Fruit fly (Drosophila melanogaster) whole organism, wandering third instar larva: ENCODE measurements around the gene Gr22b.

ENCODE experiments used
- CrebA ChIP-seq: fragments of 200-800 bp; sonication (Bioruptor generic); optimal IDR thresholded peaks from 2 replicates; lab custom pipeline; 2016; ENCODE audit warnings: missing biosample characterization, mild to moderate bottlenecking, missing genetic modification characterization, borderline replicate concordance
- Dfd ChIP-seq: fragments of >200 bp; optimal IDR thresholded peaks from 2 replicates; lab custom pipeline; 2017; ENCODE audit warnings: missing biosample characterization, missing genetic modification characterization
- Dif ChIP-seq: fragments of 200-275, 200-300 bp; sonication (Bioruptor generic); optimal IDR thresholded peaks from 2 replicates; lab custom pipeline; 2018; ENCODE audit warnings: missing biosample characterization, missing genetic modification characterization; ENCODE audit not compliant: partially characterized antibody
- HLH106 ChIP-seq: fragments of 200-800 bp; optimal IDR thresholded peaks from 3 replicates; lab custom pipeline; 2019; ENCODE audit warnings: missing biosample characterization, mild to moderate bottlenecking, missing genetic modification characterization, moderate library complexity
- Hnf4 ChIP-seq: fragments of 200-800 bp; sonication (Bioruptor generic); optimal IDR thresholded peaks from 2 replicates; lab custom pipeline; 2016; ENCODE audit warnings: missing biosample characterization, mild to moderate bottlenecking, missing genetic modification characterization
- Hr78 ChIP-seq: fragments of >200 bp; optimal IDR thresholded peaks from 2 replicates; lab custom pipeline; 2017; ENCODE audit warnings: missing biosample characterization, missing genetic modification characterization
- Hr83 ChIP-seq: fragments of 200-300 bp; sonication (Bioruptor generic); optimal IDR thresholded peaks from 2 replicates; lab custom pipeline; 2016; ENCODE audit warnings: missing biosample characterization, mild to moderate bottlenecking, missing genetic modification characterization, moderate library complexity; ENCODE audit not compliant: poor library complexity, severe bottlenecking
- Jra ChIP-seq: sonication (Bioruptor generic); optimal IDR thresholded peaks from 2 replicates; lab custom pipeline; 2016; ENCODE audit warnings: missing biosample characterization, missing genetic modification characterization
- Mio ChIP-seq: sonication (Bioruptor generic); optimal IDR thresholded peaks from 2 replicates; lab custom pipeline; 2016; ENCODE audit warnings: missing biosample characterization, missing genetic modification characterization
- Myc ChIP-seq: fragments of >200 bp; optimal IDR thresholded peaks from 2 replicates; lab custom pipeline; 2017
- N ChIP-seq: fragments of >200 bp; optimal IDR thresholded peaks from 2 replicates; lab custom pipeline; 2018; ENCODE audit warnings: missing biosample characterization, missing external identifiers, missing genetic modification characterization
- OdsH ChIP-seq: fragments of 200-800 bp; sonication (Bioruptor generic); optimal IDR thresholded peaks from 2 replicates; lab custom pipeline; 2016; ENCODE audit warnings: missing biosample characterization, mild to moderate bottlenecking, missing genetic modification characterization
- Rel ChIP-seq, 2 experiments: fragments of 200-800 bp; sonication (Bioruptor generic) in 1 of 2; optimal IDR thresholded peaks; 2 replicates in 1 of 2; 3 replicates in 1 of 2; lab custom pipeline; 2016 to 2019; ENCODE audit warnings: mild to moderate bottlenecking in 2 of 2, missing biosample characterization in 2 of 2, missing genetic modification characterization in 2 of 2, moderate library complexity in 1 of 2
- Sp1 ChIP-seq: fragments of 200-800 bp; sonication (Bioruptor generic); optimal IDR thresholded peaks from 3 replicates; lab custom pipeline; 2019; ENCODE audit warnings: missing biosample characterization, mild to moderate bottlenecking, missing genetic modification characterization, moderate library complexity
- br ChIP-seq: fragments of 200-800 bp; sonication (Bioruptor generic); optimal IDR thresholded peaks from 2 replicates; lab custom pipeline; 2016; ENCODE audit warnings: missing biosample characterization, missing genetic modification characterization
- brk ChIP-seq: fragments of 200-800 bp; sonication (Bioruptor generic); optimal IDR thresholded peaks from 2 replicates; lab custom pipeline; 2016; ENCODE audit warnings: missing biosample characterization, mild to moderate bottlenecking, missing genetic modification characterization
- dl ChIP-seq, 2 experiments: fragments of 175-275, 200-275 bp in 1 of 2; fragments of 200-275 bp in 1 of 2; sonication (Bioruptor generic); optimal IDR thresholded peaks; lab custom pipeline; 2018; ENCODE audit warnings: mild to moderate bottlenecking in 2 of 2, missing biosample characterization in 2 of 2, missing genetic modification characterization in 2 of 2, moderate library complexity in 2 of 2; ENCODE audit not compliant: partially characterized antibody in 2 of 2, insufficient read depth in 1 of 2
- dmrt93B ChIP-seq: fragments of 200-800 bp; sonication (Bioruptor generic); optimal IDR thresholded peaks from 2 replicates; lab custom pipeline; 2018; ENCODE audit warnings: missing biosample characterization, mild to moderate bottlenecking, missing genetic modification characterization
- ey ChIP-seq: fragments of 200-800 bp; sonication (Bioruptor generic); optimal IDR thresholded peaks from 2 replicates; lab custom pipeline; 2016; ENCODE audit warnings: missing biosample characterization, missing genetic modification characterization
- foxo ChIP-seq, 2 experiments: fragments of 200-800 bp; sonication (Bioruptor generic); optimal IDR thresholded peaks; 2 replicates in 1 of 2; 3 replicates in 1 of 2; lab custom pipeline; 2016 to 2017; ENCODE audit warnings: missing biosample characterization in 2 of 2, missing genetic modification characterization in 2 of 2
- h ChIP-seq: fragments of 200-800 bp; sonication (Bioruptor generic); optimal IDR thresholded peaks from 3 replicates; lab custom pipeline; 2016; ENCODE audit warnings: missing biosample characterization, mild to moderate bottlenecking, missing genetic modification characterization
- jim ChIP-seq: fragments of 175-275, 200-325 bp; sonication (Bioruptor generic); optimal IDR thresholded peaks from 2 replicates; lab custom pipeline; 2016; ENCODE audit warnings: missing biosample characterization, mild to moderate bottlenecking, missing genetic modification characterization
- lola ChIP-seq: fragments of >200 bp; optimal IDR thresholded peaks from 2 replicates; lab custom pipeline; 2017; ENCODE audit warnings: missing biosample characterization, missing genetic modification characterization
- pan ChIP-seq: fragments of >200 bp; optimal IDR thresholded peaks from 2 replicates; lab custom pipeline; 2017
- psq ChIP-seq: fragments of 200-800 bp; sonication (Bioruptor generic); optimal IDR thresholded peaks from 3 replicates; lab custom pipeline; 2017; ENCODE audit warnings: missing biosample characterization, mild to moderate bottlenecking, missing genetic modification characterization, moderate library complexity
- rgr ChIP-seq: fragments of 200-800 bp; sonication (Bioruptor generic); optimal IDR thresholded peaks from 3 replicates; lab custom pipeline; 2016; ENCODE audit warnings: missing biosample characterization, mild to moderate bottlenecking, missing genetic modification characterization
- sage ChIP-seq: fragments of 200-800 bp; sonication (Bioruptor generic); optimal IDR thresholded peaks from 2 replicates; lab custom pipeline; 2016; ENCODE audit warnings: missing biosample characterization, mild to moderate bottlenecking, missing genetic modification characterization
- sv ChIP-seq: fragments of 200-800 bp; sonication (Bioruptor generic); optimal IDR thresholded peaks from 3 replicates; lab custom pipeline; 2016; ENCODE audit warnings: missing biosample characterization, missing genetic modification characterization
- tai ChIP-seq: sonication (Bioruptor generic); optimal IDR thresholded peaks from 2 replicates; lab custom pipeline; 2016; ENCODE audit warnings: missing biosample characterization, missing genetic modification characterization
- usp ChIP-seq: fragments of >200 bp; optimal IDR thresholded peaks from 2 replicates; lab custom pipeline; 2017; ENCODE audit warnings: missing biosample characterization, missing genetic modification characterization
- woc ChIP-seq: sonication (Bioruptor generic); optimal IDR thresholded peaks from 2 replicates; lab custom pipeline; 2016; ENCODE audit warnings: missing biosample characterization, mild to moderate bottlenecking, missing genetic modification characterization

The Gr22b gene

DNA sequence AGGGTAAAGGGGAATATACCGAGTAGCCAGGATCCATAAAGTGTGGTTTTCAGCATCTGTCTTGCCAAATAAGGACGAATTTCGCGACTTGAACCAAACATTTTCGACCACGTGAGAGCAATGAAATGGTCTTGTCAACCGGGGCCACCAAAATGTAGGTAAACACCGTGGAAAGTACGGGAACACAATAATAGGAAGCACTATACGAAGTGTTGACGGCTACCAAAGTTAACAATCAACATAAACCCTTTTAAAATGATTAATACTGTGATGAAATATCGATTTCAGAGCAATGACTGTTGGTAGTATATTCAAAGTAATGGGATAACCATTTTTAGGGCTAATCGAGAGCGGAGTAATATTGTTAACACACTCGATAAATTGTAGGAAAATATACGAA, at the start of gene Gr22b:
Gene Gr22b (minus strand): TSS at position 101 of the 400 bp plus-strand sequence.
- TF ChIP-seq pan (lab: Kevin White, UChicago) (no peak), lola (GFP tag; lab: Kevin White, UChicago) (no peak), Hr83 (GFP tag; lab: Kevin White, UChicago) (no peak), rgr (GFP tag; lab: Kevin White, UChicago) (no peak), h (GFP tag; lab: Kevin White, UChicago) (no peak), Myc (lab: Kevin White, UChicago) (no peak), Sp1 (GFP tag; lab: Kevin White, UChicago) (no peak), Rel (GFP tag; optimal IDR thresholded peaks at IDR 0.05; lab: Kevin White, UChicago) (no peak), Rel (tag; optimal IDR thresholded peaks at IDR 0.05; lab: Kevin White, UChicago) (no peak)

DNA sequence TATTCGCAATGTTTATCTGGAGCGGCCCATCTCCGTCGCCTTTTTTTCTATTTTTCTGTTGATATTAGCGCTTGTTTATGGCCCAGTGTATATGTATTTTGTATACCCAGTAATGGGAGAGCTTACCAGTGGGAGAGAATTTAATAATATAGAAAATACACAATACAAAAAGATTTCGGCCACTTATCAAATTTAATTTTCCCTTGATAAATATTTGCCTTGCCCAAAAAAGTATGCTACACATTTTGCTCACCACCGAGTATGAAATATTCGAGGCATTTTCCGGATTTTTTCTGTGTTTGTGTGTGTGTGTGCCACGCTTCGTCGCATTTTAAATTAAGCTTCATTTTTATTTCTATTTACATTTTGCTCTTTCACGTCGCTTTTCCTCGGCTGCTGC, 46.0 kb upstream of the Gr22b start:
- TF ChIP-seq h (GFP tag; lab: Kevin White, UChicago) (no peak), dl (GFP tag; optimal IDR thresholded peaks at IDR 0.05; lab: Kevin White, UChicago; ENCODE audit: insufficient read depth in 1 of 2, partially characterized antibody in 2 of 2) (no peak), HLH106 (tag; lab: Kevin White, UChicago) (no peak)
- TF ChIP-seq, all 38 proteins: peak for 0

DNA sequence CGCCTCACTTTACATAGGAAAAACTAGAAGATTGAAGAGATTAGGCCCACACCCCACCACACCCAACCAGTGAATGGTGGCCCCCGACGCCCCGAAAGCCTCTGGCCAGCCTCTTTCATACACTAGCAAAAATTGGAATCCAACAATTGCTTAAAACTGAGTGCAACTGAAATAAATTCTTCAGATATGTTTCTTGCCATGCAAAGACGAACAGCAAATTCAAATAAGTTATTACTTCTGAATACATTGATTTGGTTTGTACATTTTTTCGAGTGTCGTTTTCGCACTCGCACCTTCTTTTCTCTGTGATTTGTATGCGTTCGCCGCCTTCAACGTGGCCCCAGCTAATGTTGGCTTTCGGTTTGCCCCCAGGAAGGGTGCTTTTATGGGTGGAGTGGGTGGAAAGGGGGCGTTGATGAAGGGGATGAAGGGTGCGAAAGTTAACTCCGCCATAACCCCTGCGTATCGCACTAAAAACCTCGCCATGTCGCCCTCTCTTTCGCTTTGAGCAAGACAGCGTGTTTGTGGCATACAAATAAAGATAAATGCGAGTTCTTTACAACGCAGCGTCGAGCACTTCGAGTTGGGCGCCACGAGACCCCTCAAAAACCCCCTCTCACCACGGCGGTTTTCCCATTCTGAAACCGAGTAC, 44.8 kb upstream of the Gr22b start:
- no peak for TF ChIP-seq Myc (lab: Kevin White, UChicago)
- no peak for TF ChIP-seq CrebA
- TF ChIP-seq Hr78 (GFP tag; lab: Kevin White, UChicago) = no peak
- TF ChIP-seq ey = no peak
- TF ChIP-seq br (GFP tag; lab: Kevin White, UChicago) = no peak
- no peak for TF ChIP-seq OdsH (GFP tag; lab: Kevin White, UChicago)
- TF ChIP-seq lola (GFP tag; lab: Kevin White, UChicago) = no peak
- no peak for TF ChIP-seq h (GFP tag; lab: Kevin White, UChicago)
- TF ChIP-seq rgr (GFP tag; lab: Kevin White, UChicago) = no peak
- no peak for TF ChIP-seq Dif (GFP tag; lab: Kevin White, UChicago)
- no peak for TF ChIP-seq dl (GFP tag; optimal IDR thresholded peaks at IDR 0.05; lab: Kevin White, UChicago; ENCODE audit: insufficient read depth in 1 of 2, partially characterized antibody in 2 of 2)
- no peak for TF ChIP-seq Jra (GFP tag; lab: Kevin White, UChicago)
- no peak for TF ChIP-seq HLH106 (tag; lab: Kevin White, UChicago)
- no peak for TF ChIP-seq Mio
- no peak for TF ChIP-seq woc (GFP tag; lab: Kevin White, UChicago)
- TF ChIP-seq dmrt93B (GFP tag; lab: Kevin White, UChicago) = no peak
- no peak for TF ChIP-seq Hnf4 (GFP tag; lab: Kevin White, UChicago)
- no peak for TF ChIP-seq foxo (GFP tag; optimal IDR thresholded peaks at IDR 0.05; lab: Kevin White, UChicago)
- TF ChIP-seq tai (GFP tag; lab: Kevin White, UChicago) = no peak
- TF ChIP-seq, all 38 proteins: peak for 0

DNA sequence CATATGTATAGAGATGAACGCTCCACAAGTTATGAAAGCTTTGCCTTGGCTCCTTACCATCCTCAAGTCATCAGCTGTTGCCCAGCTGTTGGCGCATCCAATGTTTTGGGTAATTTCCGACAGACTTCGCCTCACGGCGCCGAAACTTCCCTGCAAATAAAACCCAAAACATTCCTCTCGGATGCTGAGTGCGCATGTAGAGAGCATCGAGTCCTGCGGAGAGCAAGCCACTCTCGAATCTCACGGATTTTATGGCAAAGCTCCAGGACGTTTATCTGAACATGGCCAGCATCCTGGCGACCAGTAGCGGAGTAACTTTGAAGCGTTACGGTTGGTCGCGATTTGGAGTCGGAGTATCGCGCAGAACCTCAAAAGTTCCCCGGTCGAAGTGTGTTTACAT, 43.2 kb upstream of the Gr22b start, which contains the start of gene wry:
Gene wry (plus strand): TSS at position 301 of the 400 bp plus-strand sequence.
- TF ChIP-seq rgr (GFP tag; lab: Kevin White, UChicago) (no peak), brk (GFP tag; lab: Kevin White, UChicago) (no peak), Dfd (no peak), woc (GFP tag; lab: Kevin White, UChicago) (no peak), usp (no peak), sv (GFP tag; lab: Kevin White, UChicago) (no peak), ey (no peak), sage (GFP tag; lab: Kevin White, UChicago) (no peak), psq (GFP tag; lab: Kevin White, UChicago) (no peak), Myc (lab: Kevin White, UChicago) (no peak), N (no peak), Jra (GFP tag; lab: Kevin White, UChicago) (no peak), jim (GFP tag; lab: Kevin White, UChicago) (no peak), HLH106 (tag; lab: Kevin White, UChicago) (no peak), OdsH (GFP tag; lab: Kevin White, UChicago) (no peak), Mio (no peak), Sp1 (GFP tag; lab: Kevin White, UChicago) (no peak), Rel (GFP tag; optimal IDR thresholded peaks at IDR 0.05; lab: Kevin White, UChicago) (no peak), Rel (tag; optimal IDR thresholded peaks at IDR 0.05; lab: Kevin White, UChicago) (no peak)
